Worm (Caenorhabditis elegans) whole organism, young adult: Measurements from ENCODE around the gene gei-14.

Experiments
- F37B4.10 ChIP-seq: fragments of 200-800 bp; sonication (Bioruptor generic); IDR thresholded peaks from 2 replicates; pipeline ENCODE4 v1.3.6; 2022; ENCODE audit warnings: missing genetic modification characterization, missing compliant biosample characterization
- F39B2.1 ChIP-seq: fragments of 200-800 bp; sonication (Bioruptor generic); IDR thresholded peaks from 2 replicates; pipeline ENCODE4 v1.3.6; 2022; ENCODE audit warnings: missing genetic modification reagents, missing genetic modification characterization, missing compliant biosample characterization
- F57C9.4 ChIP-seq: sonication (generic microtip); optimal IDR thresholded peaks from 2 replicates; lab custom pipeline; 2017; ENCODE audit warnings: mild to moderate bottlenecking, missing genetic modification characterization, missing compliant biosample characterization
- ceh-40 ChIP-seq: fragments of 200-800 bp; sonication (Bioruptor generic); IDR thresholded peaks from 2 replicates; pipeline ENCODE4 v1.3.6; 2022; ENCODE audit warnings: missing genetic modification characterization, missing compliant biosample characterization
- efl-1 ChIP-seq: fragments of 150-350 bp; optimal IDR thresholded peaks from 2 replicates; lab custom pipeline; 2014; ENCODE audit warnings: missing biosample characterization, missing genetic modification reagents, missing genetic modification characterization
- nhr-179 ChIP-seq: sonication (generic microtip); optimal IDR thresholded peaks from 2 replicates; lab custom pipeline; 2016; ENCODE audit warnings: mild to moderate bottlenecking, missing genetic modification characterization, missing compliant biosample characterization
- tbx-9 ChIP-seq: sonication (generic microtip); optimal IDR thresholded peaks from 2 replicates; lab custom pipeline; 2016; ENCODE audit warnings: borderline replicate concordance, missing genetic modification characterization, inconsistent platforms, missing compliant biosample characterization
- xnd-1 ChIP-seq: sonication (generic microtip); optimal IDR thresholded peaks from 2 replicates; lab custom pipeline; 2016; ENCODE audit warnings: missing genotype, missing genetic modification reagents, missing genetic modification characterization, missing compliant biosample characterization

DNA sequence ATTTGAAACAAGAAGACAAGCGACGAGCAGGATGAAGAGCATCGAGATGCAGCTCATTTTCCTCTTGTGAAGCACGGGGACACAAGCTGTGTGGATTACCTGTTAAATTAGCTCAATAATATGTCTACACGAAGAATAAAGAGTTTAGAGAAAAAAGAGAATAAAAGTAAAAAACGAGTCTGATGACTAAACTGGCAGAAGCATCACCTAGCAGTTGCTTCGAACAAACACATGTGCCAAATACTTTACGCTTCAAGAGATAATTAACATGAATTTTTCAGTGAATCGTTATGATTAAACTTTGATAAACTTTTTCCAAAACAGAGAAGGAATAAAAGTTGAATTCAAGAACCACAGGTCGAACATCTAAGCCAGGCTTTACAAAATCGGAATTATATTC is 19.3 kb upstream of the gei-14 start, which contains the start of gene nlp-55:
- no peak for TF ChIP-seq tbx-9
- TF ChIP-seq F37B4.10 (GFP tag; lab: Robert Waterston, UW) = no peak
- TF ChIP-seq F57C9.4 (tag; lab: Kevin White, UChicago) = no peak
- TF ChIP-seq ceh-40 (GFP tag; lab: Robert Waterston, UW) = no peak
- TF ChIP-seq xnd-1 (tag; lab: Kevin White, UChicago) = no peak
- no peak for TF ChIP-seq efl-1 (GFP tag; lab: Kevin White, UChicago)
- TF ChIP-seq nhr-179 (tag; lab: Kevin White, UChicago) = no peak
- TF ChIP-seq F39B2.1 = no peak
